Worm (Caenorhabditis elegans): ENCODE measurements around the gene F47B8.18.

DNA sequence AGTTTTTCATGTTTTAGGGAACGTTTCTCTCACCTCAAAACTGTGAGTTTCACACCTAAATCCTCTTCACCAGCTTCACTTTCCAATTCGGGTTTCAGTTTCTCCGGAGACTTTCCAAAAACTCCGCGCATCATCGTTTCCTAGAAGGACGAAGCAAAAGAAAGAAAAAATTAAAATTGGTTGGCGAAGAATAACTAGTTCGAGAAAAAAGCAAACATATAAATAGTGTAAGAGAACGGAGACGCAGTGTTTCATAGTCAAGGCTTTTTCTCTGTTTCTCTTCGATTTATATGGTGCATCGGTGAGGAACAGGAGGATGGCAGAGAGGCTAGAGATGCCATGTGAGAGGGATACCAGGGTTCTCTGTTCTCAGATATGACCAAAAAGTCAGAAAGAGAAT is 2.5 kb downstream of the F47B8.18 start, which contains the start of gene F47B8.3:
- TF ChIP-seq flt-1 (GFP tag; IDR thresholded peaks at IDR 0.05) (no peak), klf-2 (GFP tag; conservative IDR thresholded peaks at IDR 0.05) (no peak), T22C8.4 (GFP tag; IDR thresholded peaks at IDR 0.05) (no peak), tab-1 (GFP tag; IDR thresholded peaks at IDR 0.05) (no peak), ztf-29 (GFP tag; IDR thresholded peaks at IDR 0.05) (no peak), cog-1 (tag; optimal IDR thresholded peaks at IDR 0.05) (no peak), ref-1 (GFP tag; conservative IDR thresholded peaks at IDR 0.05) (no peak)

Measured in whole organism, midembryonic.